Worm (Caenorhabditis elegans) whole organism, L4 larva: ENCODE data around the gene dnc-2.

Source experiments
- R02D3.7 ChIP-seq: fragments of 150-350 bp; sonication (generic microtip); optimal IDR thresholded peaks from 3 replicates; lab custom pipeline; 2014; ENCODE audit warnings: missing biosample characterization, missing genetic modification characterization
- T20F7.1 ChIP-seq: fragments of 200-800 bp; sonication (Bioruptor generic); optimal IDR thresholded peaks from 2 replicates; lab custom pipeline; 2018; ENCODE audit warnings: mild to moderate bottlenecking, missing genetic modification characterization, missing compliant biosample characterization
- Y75B8A.6 ChIP-seq: fragments of 200-800 bp; sonication (Bioruptor generic); IDR thresholded peaks from 2 replicates; pipeline ENCODE4 v1.3.6; 2022; ENCODE audit warnings: missing genetic modification reagents, missing genetic modification characterization, missing compliant biosample characterization
- ZK337.2 ChIP-seq: fragments of 200-800 bp; sonication (Bioruptor generic); IDR thresholded peaks from 2 replicates; pipeline ENCODE4 v1.3.6; 2022; ENCODE audit warnings: missing genetic modification reagents, missing genetic modification characterization, missing compliant biosample characterization
- aha-1 ChIP-seq: fragments of 150-350 bp; peaks from one replicate; lab custom pipeline; 2014; ENCODE audit warnings: missing biosample characterization, missing genetic modification characterization
- ama-1 ChIP-seq: fragments of 150-350 bp; optimal IDR thresholded peaks from 2 replicates; lab custom pipeline; 2014; ENCODE audit warnings: inconsistent platforms, mixed read lengths
- ceh-28 ChIP-seq: fragments of 150-350 bp; optimal IDR thresholded peaks from 2 replicates; lab custom pipeline; 2014; ENCODE audit warnings: missing biosample characterization, missing genetic modification reagents, missing genetic modification characterization
- ceh-44 ChIP-seq: fragments of 200-800 bp; sonication (Bioruptor generic); IDR thresholded peaks from 2 replicates; pipeline ENCODE4 v1.3.6; 2022; ENCODE audit warnings: missing genetic modification reagents, missing genetic modification characterization, missing compliant biosample characterization
- cey-2 ChIP-seq: sonication (generic microtip); optimal IDR thresholded peaks from 3 replicates; lab custom pipeline; 2017; ENCODE audit warnings: missing genetic modification characterization, mild to moderate bottlenecking, missing compliant biosample characterization, antibody characterized with exemption, borderline replicate concordance; ENCODE audit not compliant: insufficient read depth
- dmd-8 ChIP-seq: fragments of 200-800 bp; sonication (Bioruptor generic); IDR thresholded peaks from 2 replicates; pipeline ENCODE4 v1.3.6; 2022; ENCODE audit warnings: missing genetic modification characterization, missing compliant biosample characterization
- dpl-1 ChIP-seq: fragments of 150-350 bp; optimal IDR thresholded peaks from 2 replicates; lab custom pipeline; 2014; ENCODE audit warnings: missing biosample characterization, missing genetic modification reagents, missing genetic modification characterization
- duxl-1 ChIP-seq: sonication (generic microtip); optimal IDR thresholded peaks from 2 replicates; lab custom pipeline; 2016; ENCODE audit warnings: mild to moderate bottlenecking, missing genetic modification characterization, moderate library complexity, missing compliant biosample characterization; ENCODE audit not compliant: poor library complexity
- egl-27 ChIP-seq: sonication (generic microtip); optimal IDR thresholded peaks from 3 replicates; lab custom pipeline; 2017; ENCODE audit warnings: missing biosample characterization, missing genetic modification reagents, missing genetic modification characterization
- egl-43 ChIP-seq: fragments of 200-800 bp; sonication (Bioruptor generic); IDR thresholded peaks from 2 replicates; pipeline ENCODE4 v1.3.6; 2022; ENCODE audit warnings: missing genetic modification reagents, missing genetic modification characterization, missing compliant biosample characterization
- hlh-11 ChIP-seq: fragments of 200-800 bp; sonication (Bioruptor generic); optimal IDR thresholded peaks from 2 replicates; lab custom pipeline; 2018; ENCODE audit warnings: mild to moderate bottlenecking, missing genetic modification characterization, missing compliant biosample characterization
- hlh-30 ChIP-seq: sonication (generic microtip); optimal IDR thresholded peaks from 2 replicates; lab custom pipeline; 2017; ENCODE audit warnings: antibody characterized with exemption, mild to moderate bottlenecking, missing genetic modification characterization, missing compliant biosample characterization; ENCODE audit not compliant: insufficient read depth
- lsy-2 ChIP-seq, 2 experiments: fragments of 150-350 bp in 1 of 2; sonication (generic microtip) in 1 of 2; optimal IDR thresholded peaks; 2 replicates each; lab custom pipeline; 2014 to 2017; ENCODE audit warnings: missing biosample characterization in 2 of 2, missing genetic modification characterization in 2 of 2
- madf-9 ChIP-seq: fragments of 200-800 bp; sonication (Bioruptor generic); conservative IDR thresholded peaks from 2 replicates; pipeline ENCODE4 v1.3.6; 2022; ENCODE audit warnings: missing genetic modification reagents, missing genetic modification characterization, missing compliant biosample characterization
- mdl-1 ChIP-seq, 2 experiments: fragments of 150-350 bp in 1 of 2; sonication (generic microtip) in 1 of 2; optimal IDR thresholded peaks; 2 replicates each; lab custom pipeline; 2014 to 2017; ENCODE audit warnings: missing biosample characterization in 2 of 2, missing genetic modification characterization in 2 of 2
- mes-2 ChIP-seq: sonication (generic microtip); optimal IDR thresholded peaks from 2 replicates; lab custom pipeline; 2016; ENCODE audit warnings: missing genotype, mild to moderate bottlenecking, missing genetic modification characterization, missing compliant biosample characterization; ENCODE audit not compliant: poor library complexity, severe bottlenecking
- nhr-28 ChIP-seq: fragments of 150-350 bp; optimal IDR thresholded peaks from 2 replicates; lab custom pipeline; 2014; ENCODE audit warnings: missing biosample characterization, missing genetic modification characterization
- pqm-1 ChIP-seq: sonication (generic microtip); optimal IDR thresholded peaks from 2 replicates; lab custom pipeline; 2017; ENCODE audit warnings: missing biosample characterization, missing genetic modification characterization
- sdz-12 ChIP-seq: fragments of 200-800 bp; sonication (Bioruptor generic); optimal IDR thresholded peaks from 2 replicates; lab custom pipeline; 2018; ENCODE audit warnings: mild to moderate bottlenecking, missing genetic modification characterization, missing compliant biosample characterization
- set-16 ChIP-seq: fragments of 200-800 bp; sonication (Bioruptor generic); IDR thresholded peaks from 2 replicates; pipeline ENCODE4 v1.3.6; 2022; ENCODE audit warnings: missing genetic modification reagents, missing genetic modification characterization, missing compliant biosample characterization
- skn-1 ChIP-seq: fragments of 150-350 bp; optimal IDR thresholded peaks from 2 replicates; lab custom pipeline; 2014; ENCODE audit warnings: missing biosample characterization, missing genetic modification characterization
- snpc-4 ChIP-seq: fragments of 150-350 bp; optimal IDR thresholded peaks from 2 replicates; lab custom pipeline; 2014; ENCODE audit warnings: missing biosample characterization, missing genetic modification characterization
- spr-1 ChIP-seq: sonication (generic microtip); optimal IDR thresholded peaks from 2 replicates; lab custom pipeline; 2016; ENCODE audit warnings: mild to moderate bottlenecking, missing genetic modification characterization, missing compliant biosample characterization
- unc-62 ChIP-seq, 3 experiments: fragments of 150-350 bp in 1 of 3; sonication (generic microtip); optimal IDR thresholded peaks in 2 of 3; peaks in 1 of 3; 1 replicate in 1 of 3; 2 replicates in 2 of 3; lab custom pipeline; 2014 to 2017; ENCODE audit warnings: missing biosample characterization in 3 of 3, missing genetic modification characterization in 3 of 3, missing genetic modification reagents in 3 of 3, missing genotype in 1 of 3
- zfp-2 ChIP-seq: sonication (generic microtip); optimal IDR thresholded peaks from 2 replicates; lab custom pipeline; 2016; ENCODE audit warnings: mild to moderate bottlenecking, missing genetic modification characterization, missing compliant biosample characterization

Gene dnc-2

DNA sequence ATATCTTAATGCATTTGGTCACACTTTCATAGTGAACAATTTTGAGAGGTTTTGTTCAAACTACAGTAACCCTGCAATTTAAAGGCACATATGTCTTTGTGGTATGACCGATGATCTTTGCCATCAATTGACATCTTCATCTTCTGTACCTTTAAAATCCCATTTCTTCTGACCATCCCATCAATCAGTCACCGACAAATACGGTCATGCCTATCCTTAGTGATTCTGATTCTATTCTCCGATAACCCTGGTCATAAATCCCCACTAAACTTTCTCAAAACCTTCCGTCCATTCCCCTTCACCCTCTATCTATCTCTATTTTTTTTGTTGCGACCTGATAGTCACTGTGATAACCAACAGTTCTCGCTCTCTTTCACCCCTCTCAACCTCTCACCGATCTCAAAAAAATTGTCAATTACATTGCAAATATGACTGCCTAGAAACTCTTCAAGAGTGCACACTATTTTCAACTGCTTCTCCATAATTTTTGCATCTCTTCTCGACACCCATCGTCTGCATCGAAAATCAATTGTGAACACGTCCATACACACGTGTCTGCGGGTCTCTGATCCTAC lies 38.6 kb upstream of the dnc-2 start (continued):
- TF ChIP-seq snpc-4 (tag; lab: Kevin White, UChicago) (no peak), sdz-12 (GFP tag; lab: Kevin White, UChicago) (no peak), hlh-30 (tag; lab: Kevin White, UChicago) (peak; percentile 7), Y75B8A.6 (GFP tag; lab: Robert Waterston, UW) (no peak), ceh-44 (GFP tag; lab: Robert Waterston, UW) (no peak), duxl-1 (tag; lab: Kevin White, UChicago) (no peak), pqm-1 (tag; lab: Kevin White, UChicago) (peak; percentile 70), unc-62 (GFP tag; optimal IDR thresholded peaks at IDR 0.05 in 1 of 2; lab: Kevin White, UChicago) (peak in 1 of 2 experiments; percentile 63), unc-62 (tag; optimal IDR thresholded peaks at IDR 0.05; lab: Kevin White, UChicago) (no peak), R02D3.7 (no peak), T20F7.1 (no peak), nhr-28 (tag; lab: Kevin White, UChicago) (peak; percentile 40), egl-27 (tag; lab: Kevin White, UChicago) (no peak), ama-1 (lab: Kevin White, UChicago) (no peak), zfp-2 (tag; lab: Kevin White, UChicago) (no peak), ZK337.2 (no peak), madf-9 (no peak), aha-1 (tag; lab: Kevin White, UChicago) (no peak), ceh-28 (tag; lab: Kevin White, UChicago) (no peak), skn-1 (tag; lab: Kevin White, UChicago) (no peak), mdl-1 (tag; optimal IDR thresholded peaks at IDR 0.05; lab: Kevin White, UChicago) (no peak)

ce11 chrIII:5961560-5961959 lies 36.0 kb upstream of the dnc-2 start:
- no peak for TF ChIP-seq dmd-8 (GFP tag; lab: Robert Waterston, UW)
- TF ChIP-seq aha-1 (tag; lab: Kevin White, UChicago) = peak; percentile 96

DNA sequence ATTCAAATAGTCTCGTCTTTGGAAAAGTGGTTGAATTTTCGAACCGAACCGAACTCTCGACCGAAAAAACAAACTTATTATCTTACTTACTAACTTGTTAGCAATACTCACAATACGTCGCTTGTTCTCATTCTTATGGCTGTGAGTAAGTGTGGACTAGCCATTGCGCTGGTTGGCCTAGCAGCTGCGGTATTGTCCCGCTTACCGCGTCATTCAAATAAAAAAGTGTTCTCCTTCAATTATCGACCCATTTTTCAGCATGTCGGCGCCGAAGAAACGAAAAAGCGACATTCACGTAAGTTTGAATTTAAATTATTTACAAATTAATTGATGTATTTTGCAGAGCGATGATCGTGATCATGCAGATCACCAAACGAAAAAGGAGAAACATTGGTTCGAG lies 33.5 kb upstream of the dnc-2 start:
- TF ChIP-seq mes-2 (tag; lab: Kevin White, UChicago) = peak; percentile 73
- no peak for TF ChIP-seq skn-1 (tag; lab: Kevin White, UChicago)
- peak; percentile 2 for TF ChIP-seq dpl-1 (GFP tag; lab: Kevin White, UChicago)

DNA sequence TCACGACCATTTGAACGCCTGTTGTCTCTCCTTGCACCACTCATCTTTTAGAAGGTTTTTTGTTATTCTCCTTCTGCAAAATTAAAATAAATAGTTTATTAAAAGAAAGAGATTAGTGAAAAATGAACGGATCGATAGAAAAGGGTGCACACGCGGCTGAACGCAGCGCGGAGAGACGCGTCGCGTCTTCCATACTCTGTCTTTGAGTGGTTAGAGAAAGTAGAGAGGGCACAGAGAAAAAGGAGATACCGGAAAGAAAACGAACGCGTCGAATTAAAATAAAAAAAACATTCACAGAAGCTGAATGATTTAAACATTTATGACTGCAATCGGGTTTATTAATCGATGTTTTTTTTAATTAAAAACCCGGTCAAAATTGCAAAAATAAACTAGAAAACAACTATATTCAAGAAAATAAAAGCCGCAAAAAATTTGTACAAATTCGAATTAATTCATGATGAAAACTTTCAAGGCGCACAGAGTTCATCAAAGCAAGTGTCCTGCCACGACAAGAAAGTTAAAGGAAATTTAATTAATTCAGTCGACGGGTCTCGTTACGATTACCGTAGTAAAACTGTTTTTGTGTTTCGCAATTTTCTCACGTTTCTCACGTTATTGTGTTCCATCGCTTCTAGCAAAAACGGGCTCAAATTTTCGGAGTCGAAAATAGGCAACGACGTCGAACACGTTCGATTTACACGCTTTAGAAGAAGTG lies 32.8 kb upstream of the dnc-2 start, which contains the start of the genes nono-1 and nop-1:
Gene nono-1 (minus strand): TSS at position 75 of the 715 bp plus-strand sequence.
Gene nop-1 (plus strand): TSS at position 551 of the 715 bp plus-strand sequence.
- TF ChIP-seq hlh-11 (peak; percentile 5), aha-1 (tag; lab: Kevin White, UChicago) (peak; percentile 58), hlh-30 (tag; lab: Kevin White, UChicago) (peak; percentile 42), mdl-1 (tag; optimal IDR thresholded peaks at IDR 0.05; lab: Kevin White, UChicago) (peak in 1 of 2 experiments; percentile 53), R02D3.7 (no peak), mes-2 (tag; lab: Kevin White, UChicago) (peak; percentile 43), lsy-2 (tag; optimal IDR thresholded peaks at IDR 0.05; lab: Kevin White, UChicago) (peak in 1 of 2 experiments; percentile 17), spr-1 (tag; lab: Kevin White, UChicago) (no peak)

- TF ChIP-seq cey-2 (tag; lab: Kevin White, UChicago) = no peak
- TF ChIP-seq snpc-4 (tag; lab: Kevin White, UChicago) = no peak
- 0 out of 2 replicates have a peak, but pooled peaks have one; percentile 26 for TF ChIP-seq egl-43
- no peak for TF ChIP-seq ZK337.2
- TF ChIP-seq unc-62 (GFP tag; optimal IDR thresholded peaks at IDR 0.05 in 1 of 2; lab: Kevin White, UChicago) = peak in 1 of 2 experiments; percentile 68
- no peak for TF ChIP-seq unc-62 (tag; optimal IDR thresholded peaks at IDR 0.05; lab: Kevin White, UChicago)
- TF ChIP-seq set-16 (GFP tag; lab: Robert Waterston, UW) = peak; percentile 95
These were observed 28.3 kb upstream of the dnc-2 start for ce11 chrIII:5953913-5954290.
